Fruit fly (Drosophila melanogaster) whole organism, adult: ENCODE measurements around the gene CG7320.

Experiments used
- CG11617 ChIP-seq: fragments of 200-800 bp; sonication (Bioruptor generic); optimal IDR thresholded peaks from 2 replicates; lab custom pipeline; 2017; ENCODE audit warnings: mild to moderate bottlenecking, missing biosample characterization, missing genetic modification reagents, missing genetic modification characterization
- CG12768 ChIP-seq: fragments of 200-800 bp; sonication (Bioruptor generic); optimal IDR thresholded peaks from 2 replicates; lab custom pipeline; 2017; ENCODE audit warnings: missing biosample characterization, missing genetic modification characterization, mild to moderate bottlenecking, moderate library complexity, missing genetic modification reagents
- CG14711 ChIP-seq: fragments of 200-800 bp; sonication (Bioruptor generic); optimal IDR thresholded peaks from 2 replicates; lab custom pipeline; 2018; ENCODE audit warnings: missing biosample characterization, mild to moderate bottlenecking, missing genetic modification characterization, moderate library complexity
- CG1620 ChIP-seq: fragments of 200-800 bp; sonication (Bioruptor generic); optimal IDR thresholded peaks from 2 replicates; lab custom pipeline; 2016; ENCODE audit warnings: missing biosample characterization, missing genetic modification characterization
- CG33017 ChIP-seq: fragments of 200-800 bp; sonication (Bioruptor generic); optimal IDR thresholded peaks from 2 replicates; lab custom pipeline; 2018; ENCODE audit warnings: missing biosample characterization, mild to moderate bottlenecking, missing genetic modification characterization, moderate library complexity
- CG5204 ChIP-seq: fragments of 200-800 bp; sonication (Bioruptor generic); optimal IDR thresholded peaks from 2 replicates; lab custom pipeline; 2016; ENCODE audit warnings: missing biosample characterization, missing genetic modification characterization
- CG7045 ChIP-seq: fragments of 200-800 bp; sonication (Bioruptor generic); optimal IDR thresholded peaks from 2 replicates; lab custom pipeline; 2017; ENCODE audit warnings: missing biosample characterization, mild to moderate bottlenecking, missing genetic modification characterization
- CG7101 ChIP-seq: fragments of 200-800 bp; sonication (Bioruptor generic); optimal IDR thresholded peaks from 2 replicates; lab custom pipeline; 2018; ENCODE audit warnings: missing biosample characterization, mild to moderate bottlenecking, missing genetic modification characterization, moderate library complexity
- Clk ChIP-seq: fragments of 200-800 bp; sonication (Bioruptor generic); optimal IDR thresholded peaks from 2 replicates; lab custom pipeline; 2017; ENCODE audit warnings: missing biosample characterization, missing genetic modification characterization
- Crg-1 ChIP-seq: fragments of 200-800 bp; sonication (Bioruptor generic); optimal IDR thresholded peaks from 2 replicates; lab custom pipeline; 2016; ENCODE audit warnings: missing biosample characterization, missing genetic modification characterization
- Hr96 ChIP-seq: fragments of 200-800 bp; sonication (Bioruptor generic); optimal IDR thresholded peaks from 2 replicates; lab custom pipeline; 2016; ENCODE audit warnings: missing biosample characterization, missing genetic modification characterization
- Mnt ChIP-seq: fragments of 200-800 bp; sonication (Bioruptor generic); optimal IDR thresholded peaks from 2 replicates; lab custom pipeline; 2016; ENCODE audit warnings: missing biosample characterization, mild to moderate bottlenecking, missing genetic modification characterization
- bab1 ChIP-seq: fragments of 200-800 bp; sonication (Bioruptor generic); optimal IDR thresholded peaks from 3 replicates; lab custom pipeline; 2019; ENCODE audit warnings: missing biosample characterization, mild to moderate bottlenecking, missing genetic modification characterization, moderate library complexity
- cic ChIP-seq: fragments of 200-800 bp; sonication (Bioruptor generic); optimal IDR thresholded peaks from 2 replicates; lab custom pipeline; 2017; ENCODE audit warnings: missing biosample characterization, mild to moderate bottlenecking, missing genetic modification characterization, moderate library complexity
- cnc ChIP-seq, 2 experiments: fragments of >200 bp; optimal IDR thresholded peaks; 2 replicates each; lab custom pipeline; 2017
- kay ChIP-seq: fragments of 200-800 bp; sonication (Bioruptor generic); peaks from one replicate; lab custom pipeline; 2016; ENCODE audit warnings: missing biosample characterization, missing genetic modification characterization, borderline replicate concordance
- ovo ChIP-seq: fragments of 200-800 bp; sonication (Bioruptor generic); optimal IDR thresholded peaks from 2 replicates; lab custom pipeline; 2016; ENCODE audit warnings: missing biosample characterization, missing genetic modification characterization
- pad ChIP-seq: fragments of 200-800 bp; sonication (Bioruptor generic); optimal IDR thresholded peaks from 3 replicates; lab custom pipeline; 2017; ENCODE audit warnings: missing biosample characterization, missing genetic modification characterization, mild to moderate bottlenecking, moderate library complexity, missing genetic modification reagents
- tj ChIP-seq: fragments of 200-800 bp; sonication (Bioruptor generic); optimal IDR thresholded peaks from 3 replicates; lab custom pipeline; 2017; ENCODE audit warnings: missing biosample characterization, mild to moderate bottlenecking, missing genetic modification characterization, moderate library complexity
- toe ChIP-seq: fragments of 200-800 bp; sonication (Bioruptor generic); optimal IDR thresholded peaks from 2 replicates; lab custom pipeline; 2016; ENCODE audit warnings: missing biosample characterization, missing genetic modification characterization

CG7320 gene

dm6 chr3L:18228954-18229627 is 27.8 kb downstream of the CG7320 start:
- TF ChIP-seq CG11617 (GFP tag; lab: Kevin White, UChicago) (no peak), bab1 (GFP tag; lab: Kevin White, UChicago) (no peak), CG14711 (tag; lab: Kevin White, UChicago) (no peak), CG7045 (GFP tag; lab: Kevin White, UChicago) (no peak), ovo (GFP tag; lab: Kevin White, UChicago) (no peak), pad (GFP tag; lab: Kevin White, UChicago) (no peak), Clk (no peak), Hr96 (no peak), CG12768 (GFP tag; lab: Kevin White, UChicago) (no peak), CG1620 (GFP tag; lab: Kevin White, UChicago) (no peak), Crg-1 (GFP tag; lab: Kevin White, UChicago) (no peak), CG5204 (GFP tag; lab: Kevin White, UChicago) (no peak), tj (GFP tag; lab: Kevin White, UChicago) (no peak), cic (GFP tag; lab: Kevin White, UChicago) (no peak), CG7101 (tag; lab: Kevin White, UChicago) (no peak)

- no peak for TF ChIP-seq bab1 (GFP tag; lab: Kevin White, UChicago)
- no peak for TF ChIP-seq ovo (GFP tag; lab: Kevin White, UChicago)
- TF ChIP-seq cnc (optimal IDR thresholded peaks at IDR 0.05; lab: Kevin White, UChicago) = no peak
- no peak for TF ChIP-seq Crg-1 (GFP tag; lab: Kevin White, UChicago)
- no peak for TF ChIP-seq CG1620 (GFP tag; lab: Kevin White, UChicago)
- no peak for TF ChIP-seq CG5204 (GFP tag; lab: Kevin White, UChicago)
- no peak for TF ChIP-seq CG33017
- no peak for TF ChIP-seq CG14711 (tag; lab: Kevin White, UChicago)
- TF ChIP-seq toe (GFP tag; lab: Kevin White, UChicago) = no peak
- TF ChIP-seq CG12768 (GFP tag; lab: Kevin White, UChicago) = no peak
- no peak for TF ChIP-seq CG7045 (GFP tag; lab: Kevin White, UChicago)
- TF ChIP-seq tj (GFP tag; lab: Kevin White, UChicago) = no peak
- TF ChIP-seq CG7101 (tag; lab: Kevin White, UChicago) = no peak
- no peak for TF ChIP-seq Mnt (GFP tag; lab: Kevin White, UChicago)
- TF ChIP-seq CG11617 (GFP tag; lab: Kevin White, UChicago) = no peak
- TF ChIP-seq cic (GFP tag; lab: Kevin White, UChicago) = no peak
- TF ChIP-seq pad (GFP tag; lab: Kevin White, UChicago) = no peak
- TF ChIP-seq kay (GFP tag; lab: Kevin White, UChicago) = no peak
These were observed 29.9 kb downstream of the CG7320 start for dm6 chr3L:18231024-18231814.

dm6 chr3L:18231927-18232721 is 30.8 kb downstream of the CG7320 start:
- TF ChIP-seq cnc (optimal IDR thresholded peaks at IDR 0.05; lab: Kevin White, UChicago) (no peak), CG5204 (GFP tag; lab: Kevin White, UChicago) (no peak), ovo (GFP tag; lab: Kevin White, UChicago) (no peak), Clk (no peak)

dm6 chr3L:18232984-18233738 is 31.9 kb downstream of the CG7320 start:
- TF ChIP-seq ovo (GFP tag; lab: Kevin White, UChicago) (no peak), bab1 (GFP tag; lab: Kevin White, UChicago) (no peak), cnc (optimal IDR thresholded peaks at IDR 0.05; lab: Kevin White, UChicago) (no peak), CG7045 (GFP tag; lab: Kevin White, UChicago) (no peak), CG5204 (GFP tag; lab: Kevin White, UChicago) (no peak), Clk (no peak), kay (GFP tag; lab: Kevin White, UChicago) (no peak), pad (GFP tag; lab: Kevin White, UChicago) (no peak), CG11617 (GFP tag; lab: Kevin White, UChicago) (no peak), CG33017 (no peak), CG1620 (GFP tag; lab: Kevin White, UChicago) (no peak)
